Worm (Caenorhabditis elegans): ENCODE data around the gene tag-314.
"Not testable (repeated sequence)": the region's sequence is repeated elsewhere in the genome, so short reads cannot be mapped to it uniquely, and the experiment has no call there.

tag-314 gene

DNA sequence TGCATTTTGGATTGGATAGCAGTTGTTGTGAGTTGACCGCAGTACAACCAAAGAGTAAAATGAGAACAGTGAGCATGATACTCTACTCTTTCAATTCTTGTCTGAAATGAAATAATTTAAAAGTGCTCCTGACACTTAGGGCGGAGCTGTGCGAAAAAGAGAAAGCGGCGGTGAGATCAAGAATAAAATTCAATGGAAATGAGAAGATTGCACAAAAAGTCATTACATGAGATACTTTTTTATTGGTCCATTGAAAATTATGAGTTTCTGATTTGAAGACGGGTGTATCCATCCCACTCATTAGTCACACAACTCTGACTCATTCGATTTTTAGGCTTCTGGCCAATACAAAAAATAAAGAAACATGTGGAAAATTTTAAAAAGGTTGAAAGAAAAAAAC, 28.7 kb upstream of the tag-314 start, which contains the start of gene F22E12.1:
Gene F22E12.1, minus strand, starts transcription at position 101 of the 400 bp plus-strand sequence.
- TF ChIP-seq ceh-79 (tag; optimal IDR thresholded peaks at IDR 0.05) (no peak), ets-4 (GFP tag; optimal IDR thresholded peaks at IDR 0.05) (no peak), ceh-91 (GFP tag; IDR thresholded peaks at IDR 0.05) (no peak), ztf-28 (GFP tag; IDR thresholded peaks at IDR 0.05) (no peak), F33H1.4 (GFP tag; IDR thresholded peaks at IDR 0.05) (no peak), mel-28 (tag; optimal IDR thresholded peaks at IDR 0.05; ENCODE audit: borderline replicate concordance) (no peak), mxl-1 (tag; optimal IDR thresholded peaks at IDR 0.05) (no peak), hmg-1.2 (GFP tag; IDR thresholded peaks at IDR 0.05) (no peak), madf-10 (tag; optimal IDR thresholded peaks at IDR 0.05) (no peak)

DNA sequence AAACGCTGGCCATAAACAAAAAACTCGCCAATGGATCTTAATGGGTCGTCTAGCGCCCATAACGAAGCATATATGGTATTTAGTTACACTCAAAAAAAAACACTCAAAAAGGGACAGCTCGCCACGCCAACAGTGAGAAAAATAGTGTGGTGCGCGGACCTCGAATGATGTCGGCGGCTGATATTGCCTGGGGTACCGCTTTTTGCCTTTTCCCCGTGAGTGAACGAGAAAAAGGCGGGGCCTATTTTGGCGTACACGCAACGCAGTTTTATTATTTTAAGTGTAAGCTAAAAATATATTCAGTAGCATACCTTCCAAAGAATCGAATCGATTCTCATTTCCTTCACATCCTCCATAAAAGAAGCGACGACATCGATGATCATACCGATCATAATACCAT, 28.3 kb upstream of the tag-314 start:
- TF ChIP-seq hmg-1.2 (GFP tag; IDR thresholded peaks at IDR 0.05) = peak; percentile 69
- TF ChIP-seq snpc-1.1 (tag; optimal IDR thresholded peaks at IDR 0.05; ENCODE audit: insufficient read depth) = peak; percentile 62
- TF ChIP-seq attf-6 (GFP tag; IDR thresholded peaks at IDR 0.05) = peak; percentile 76; the same call in 1 of the 2 replicates
- not testable (repeated sequence) for TF ChIP-seq snpc-4 (GFP tag; optimal IDR thresholded peaks at IDR 0.05)
- TF ChIP-seq snpc-4 (tag; optimal IDR thresholded peaks at IDR 0.05) = peak in 3 of 4 experiments; percentile 45 to 85 (median 72)
- peak; percentile 47; the same call in 1 of the 2 replicates for TF ChIP-seq pbrm-1 (GFP tag; IDR thresholded peaks at IDR 0.05)

DNA sequence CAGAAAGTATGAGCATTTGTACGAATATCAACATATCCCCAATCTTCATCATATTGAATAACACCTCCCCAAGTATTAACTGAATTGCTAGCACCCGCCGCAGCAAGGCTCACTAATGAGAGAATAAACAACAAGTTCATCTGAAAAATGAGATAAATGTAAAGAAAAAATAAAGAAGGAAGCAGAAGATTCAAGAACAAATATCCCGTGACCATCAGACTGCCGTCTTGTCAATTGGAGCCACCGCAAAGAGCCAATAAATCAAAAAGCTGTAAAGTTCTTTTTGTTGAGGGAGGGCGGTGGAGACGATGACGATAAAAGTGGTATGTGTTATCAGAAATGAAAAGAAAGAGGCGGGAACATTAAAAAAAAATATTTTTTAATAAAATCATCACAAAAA, 25.0 kb upstream of the tag-314 start, which contains the start of gene Y32F6A.5:
Gene Y32F6A.5, minus strand, starts transcription at position 140 of the 400 bp plus-strand sequence.
- no peak for TF ChIP-seq nfyb-1 (GFP tag; IDR thresholded peaks at IDR 0.05)
- TF ChIP-seq dox-1 (GFP tag; IDR thresholded peaks at IDR 0.05) = 0 out of 2 replicates have a peak, but pooled peaks have one; percentile 5
- no peak for TF ChIP-seq nhr-90 (tag; optimal IDR thresholded peaks at IDR 0.05)
- peak; percentile 64; the same call in 1 of the 2 replicates for TF ChIP-seq hsf-1 (GFP tag; IDR thresholded peaks at IDR 0.05)
- no peak for TF ChIP-seq let-607 (tag; optimal IDR thresholded peaks at IDR 0.05)

DNA sequence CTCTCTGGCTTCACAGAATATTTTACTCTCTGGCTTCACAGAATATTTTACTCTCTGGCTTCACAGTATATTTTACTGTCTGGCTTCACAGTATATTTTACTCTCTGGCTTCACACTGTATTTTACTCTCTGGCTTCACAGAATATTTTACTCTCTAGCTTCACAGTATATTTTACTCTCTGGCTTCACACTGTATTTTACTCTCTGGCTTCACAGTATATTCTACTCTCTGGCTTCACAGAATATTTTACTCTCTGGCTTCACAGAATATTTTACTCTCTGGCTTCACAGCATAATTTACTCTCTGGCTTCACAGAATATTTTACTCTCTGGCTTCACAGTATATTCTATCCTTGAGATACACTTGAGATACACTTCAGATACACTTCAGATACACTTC, 21.8 kb upstream of the tag-314 start:
- TF ChIP-seq egrh-3 (GFP tag; IDR thresholded peaks at IDR 0.05) (peak; percentile 90), Y53F4B.3 (GFP tag; IDR thresholded peaks at IDR 0.05) (peak; percentile 97; the same call in 1 of the 2 replicates), ekl-4 (GFP tag; IDR thresholded peaks at IDR 0.05) (0 out of 2 replicates have a peak, but pooled peaks have one; percentile 22), madf-3 (GFP tag; IDR thresholded peaks at IDR 0.05) (peak; percentile 75; the same call in 1 of the 2 replicates), ceh-58 (GFP tag; IDR thresholded peaks at IDR 0.05) (peak; percentile 94), Y53G8AR.9 (GFP tag; conservative IDR thresholded peaks at IDR 0.05) (0 out of 2 replicates have a peak, but pooled peaks have one; percentile 27), attf-6 (GFP tag; IDR thresholded peaks at IDR 0.05) (0 out of 2 replicates have a peak, but pooled peaks have one; percentile 32), ceh-40 (GFP tag; IDR thresholded peaks at IDR 0.05) (0 out of 2 replicates have a peak, but pooled peaks have one; percentile 34), ceh-100 (GFP tag; IDR thresholded peaks at IDR 0.05) (0 out of 2 replicates have a peak, but pooled peaks have one; percentile 32)

ce11 chrV:10449947-10450346, 21.4 kb upstream of the tag-314 start:
- TF ChIP-seq madf-3 (GFP tag; IDR thresholded peaks at IDR 0.05) (0 out of 2 replicates have a peak, but pooled peaks have one; percentile 54), egrh-3 (GFP tag; IDR thresholded peaks at IDR 0.05) (peak; percentile 84; the same call in 1 of the 2 replicates), Y53F4B.3 (GFP tag; IDR thresholded peaks at IDR 0.05) (peak; percentile 60; the same call in 1 of the 2 replicates)

DNA sequence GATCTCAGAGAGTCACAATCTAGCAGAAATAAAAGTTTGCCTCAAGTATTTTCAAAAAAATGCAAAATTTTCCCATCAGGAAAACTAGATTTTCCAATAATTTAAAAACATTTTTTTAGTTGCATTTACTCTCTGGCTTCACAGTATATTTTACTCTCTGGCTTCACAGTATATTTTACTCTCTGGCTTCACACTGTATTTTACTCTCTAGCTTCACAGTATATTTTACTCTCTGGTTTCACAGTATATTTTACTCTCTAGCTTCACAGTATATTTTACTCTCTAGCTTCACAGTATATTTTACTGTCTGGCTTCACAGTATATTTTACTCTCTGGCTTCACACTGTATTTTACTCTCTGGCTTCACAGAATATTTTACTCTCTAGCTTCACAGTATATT, 20.8 kb upstream of the tag-314 start:
- TF ChIP-seq egrh-3 (GFP tag; IDR thresholded peaks at IDR 0.05) (peak; percentile 89), Y53F4B.3 (GFP tag; IDR thresholded peaks at IDR 0.05) (peak; percentile 95; the same call in 1 of the 2 replicates), ztf-6 (GFP tag; IDR thresholded peaks at IDR 0.05) (peak; percentile 71; the same call in 1 of the 2 replicates), ceh-58 (GFP tag; IDR thresholded peaks at IDR 0.05) (peak; percentile 90; the same call in 1 of the 2 replicates), Y53G8AR.9 (GFP tag; conservative IDR thresholded peaks at IDR 0.05) (0 out of 2 replicates have a peak, but pooled peaks have one; percentile 16), madf-3 (GFP tag; IDR thresholded peaks at IDR 0.05) (peak; percentile 46; the same call in 1 of the 2 replicates)

Data from whole organism, young adult.